Fruit fly (Drosophila melanogaster): ENCODE results near the gene Ccm3.

Gene Ccm3

DNA sequence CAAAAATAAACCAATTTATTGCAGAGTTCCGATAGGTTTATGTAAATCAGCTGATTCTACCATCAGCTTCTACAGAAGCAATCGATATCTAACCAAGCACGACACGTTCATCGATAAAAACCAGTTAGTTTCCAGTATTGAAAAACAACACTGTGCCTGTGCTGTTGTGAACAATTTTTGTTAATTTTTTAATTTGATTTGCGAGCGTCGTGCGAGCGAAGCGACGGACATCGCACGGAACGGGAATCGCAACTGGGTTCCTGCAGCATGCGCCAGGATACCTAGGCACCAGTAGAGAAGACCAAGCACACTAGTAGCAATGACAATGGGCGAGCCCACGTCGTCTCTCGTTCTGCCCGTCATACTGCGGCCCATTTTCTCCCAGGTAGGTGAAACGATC lies at the start of gene Ccm3, which contains the start of gene CG6136 (continued):
- TF ChIP-seq CG30020 (tag; optimal IDR thresholded peaks at IDR 0.05) (peak; percentile 19), CG16863 (GFP tag; optimal IDR thresholded peaks at IDR 0.05) (no peak), Fer3 (tag; optimal IDR thresholded peaks at IDR 0.05) (peak; percentile 42), CG2129 (GFP tag; IDR thresholded peaks at IDR 0.05; ENCODE audit: partially characterized antibody) (peak; percentile 77), HmgD (GFP tag; optimal IDR thresholded peaks at IDR 0.05) (peak; percentile 49), CG16815 (GFP tag; optimal IDR thresholded peaks at IDR 0.05) (no peak), shn (GFP tag; optimal IDR thresholded peaks at IDR 0.05) (peak; percentile 12), CG15601 (tag; optimal IDR thresholded peaks at IDR 0.05) (no peak), cg (GFP tag; optimal IDR thresholded peaks at IDR 0.05) (no peak), CG1832 (GFP tag; optimal IDR thresholded peaks at IDR 0.05) (no peak), zf30C (GFP tag; optimal IDR thresholded peaks at IDR 0.05) (no peak), CG6272 (GFP tag; IDR thresholded peaks at IDR 0.05) (0 out of 2 replicates have a peak, but pooled peaks have one; percentile 10), CG11504 (tag; optimal IDR thresholded peaks at IDR 0.05) (no peak), luna (GFP tag; optimal IDR thresholded peaks at IDR 0.05) (peak; percentile 22), BtbVII (GFP tag; optimal IDR thresholded peaks at IDR 0.05) (no peak), Scr (GFP tag; IDR thresholded peaks at IDR 0.05; ENCODE audit: partially characterized antibody) (peak; percentile 91), chif (GFP tag; optimal IDR thresholded peaks at IDR 0.05) (no peak), CG15269 (tag; optimal IDR thresholded peaks at IDR 0.05) (no peak), gsb (GFP tag; IDR thresholded peaks at IDR 0.05) (0 out of 2 replicates have a peak, but pooled peaks have one; percentile 30), kah (GFP tag; optimal IDR thresholded peaks at IDR 0.05) (no peak), ro (GFP tag; IDR thresholded peaks at IDR 0.05) (no peak), CG7839 (tag; optimal IDR thresholded peaks at IDR 0.05) (no peak), YL-1 (GFP tag; optimal IDR thresholded peaks at IDR 0.05) (peak; percentile 89), Elba2 (GFP tag; optimal IDR thresholded peaks at IDR 0.05) (peak; percentile 35), CG12219 (GFP tag; optimal IDR thresholded peaks at IDR 0.05) (no peak), CG17612 (GFP tag; IDR thresholded peaks at IDR 0.05) (no peak), pb (GFP tag; optimal IDR thresholded peaks at IDR 0.05) (peak; percentile 23), CG7786 (GFP tag; optimal IDR thresholded peaks at IDR 0.05) (peak; percentile 62), caup (GFP tag; optimal IDR thresholded peaks at IDR 0.05; ENCODE audit: severe bottlenecking) (peak; percentile 69), sens (GFP tag) (peak; percentile 68), disco-r (GFP tag; optimal IDR thresholded peaks at IDR 0.05) (no peak), CG9797 (GFP tag; optimal IDR thresholded peaks at IDR 0.05) (peak; percentile 26), Hsf (GFP tag; optimal IDR thresholded peaks at IDR 0.05) (peak; percentile 35), pfk (GFP tag; optimal IDR thresholded peaks at IDR 0.05) (no peak), CG15479 (GFP tag; optimal IDR thresholded peaks at IDR 0.05) (no peak), org-1 (GFP tag; optimal IDR thresholded peaks at IDR 0.05) (no peak), CG8089 (GFP tag; optimal IDR thresholded peaks at IDR 0.05) (no peak), Dip2 (GFP tag; IDR thresholded peaks at IDR 0.05) (no peak), Pdp1 (GFP tag; optimal IDR thresholded peaks at IDR 0.05) (no peak), CG12155 (GFP tag; optimal IDR thresholded peaks at IDR 0.05) (peak; percentile 42), nau (GFP tag; optimal IDR thresholded peaks at IDR 0.05) (no peak), CG11085 (GFP tag; IDR thresholded peaks at IDR 0.05) (no peak), PHDP (tag; optimal IDR thresholded peaks at IDR 0.05) (peak; percentile 28), NFAT (GFP tag; IDR thresholded peaks at IDR 0.05) (peak; percentile 61; the same call in 1 of the 2 replicates), pnt (GFP tag; optimal IDR thresholded peaks at IDR 0.05) (no peak), run (tag; optimal IDR thresholded peaks at IDR 0.05) (no peak), CG42726 (GFP tag; IDR thresholded peaks at IDR 0.05; ENCODE audit: partially characterized antibody) (peak; percentile 89; the same call in 1 of the 2 replicates), Dip3 (GFP tag; optimal IDR thresholded peaks at IDR 0.05) (peak; percentile 36), CG8944 (GFP tag; optimal IDR thresholded peaks at IDR 0.05) (no peak), eyg (GFP tag; optimal IDR thresholded peaks at IDR 0.05) (peak; percentile 31), trh (GFP tag; optimal IDR thresholded peaks at IDR 0.05) (no peak)
